Fruit fly (Drosophila melanogaster) whole organism, embryonic: ENCODE measurements around the gene CG7408.

Experiments
- CG11247 ChIP-seq: fragments of 200-800 bp; sonication (Bioruptor generic); IDR thresholded peaks from 2 replicates; pipeline ENCODE4 v1.3.6; 2022; ENCODE audit warnings: missing biosample characterization, missing genetic modification characterization
- CG11398 ChIP-seq: fragments of 200-800 bp; sonication (Bioruptor generic); optimal IDR thresholded peaks from 2 replicates; lab custom pipeline; 2016; ENCODE audit warnings: missing biosample characterization, missing genetic modification characterization
- CG12769 ChIP-seq: fragments of 200-800 bp; sonication (Bioruptor generic); optimal IDR thresholded peaks from 2 replicates; lab custom pipeline; 2019; ENCODE audit warnings: missing biosample characterization, mild to moderate bottlenecking, missing genetic modification characterization, moderate library complexity
- CG14667 ChIP-seq: fragments of 200-800 bp; sonication (Bioruptor generic); IDR thresholded peaks from 2 replicates; pipeline ENCODE4 v1.3.6; 2022; ENCODE audit warnings: missing biosample characterization, missing genetic modification characterization
- CG14710 ChIP-seq: fragments of 200-800 bp; sonication (Bioruptor generic); optimal IDR thresholded peaks from 3 replicates; lab custom pipeline; 2019; ENCODE audit warnings: missing biosample characterization, mild to moderate bottlenecking, missing genetic modification characterization, moderate library complexity
- CG1529 ChIP-seq: fragments of 200-800 bp; sonication (Bioruptor generic); optimal IDR thresholded peaks from 3 replicates; lab custom pipeline; 2018; ENCODE audit warnings: missing biosample characterization, missing genetic modification characterization
- CG15514 ChIP-seq: fragments of 200-800 bp; sonication (Bioruptor generic); optimal IDR thresholded peaks from 3 replicates; lab custom pipeline; 2017; ENCODE audit warnings: missing biosample characterization, missing genetic modification characterization, mild to moderate bottlenecking, moderate library complexity, missing genetic modification reagents
- CG16779 ChIP-seq: fragments of 200-800 bp; sonication (Bioruptor generic); IDR thresholded peaks from 2 replicates; pipeline ENCODE4 v1.3.6; 2022; ENCODE audit warnings: missing biosample characterization, missing genetic modification characterization
- CG18599 ChIP-seq: fragments of 200-800 bp; sonication (Bioruptor generic); optimal IDR thresholded peaks from 3 replicates; lab custom pipeline; 2017; ENCODE audit warnings: missing biosample characterization, missing genetic modification characterization, mild to moderate bottlenecking, moderate library complexity, missing genetic modification reagents
- CG18619 ChIP-seq: fragments of 200-800 bp; sonication (Bioruptor generic); optimal IDR thresholded peaks from 3 replicates; lab custom pipeline; 2017; ENCODE audit warnings: missing biosample characterization, mild to moderate bottlenecking, missing genetic modification characterization
- CG2120 ChIP-seq: fragments of 200-800 bp; sonication (Bioruptor generic); optimal IDR thresholded peaks from 3 replicates; lab custom pipeline; 2016; ENCODE audit warnings: missing biosample characterization, missing genetic modification characterization
- CG2202 ChIP-seq: fragments of 200-800 bp; sonication (Bioruptor generic); optimal IDR thresholded peaks from 2 replicates; lab custom pipeline; 2018; ENCODE audit warnings: missing biosample characterization, mild to moderate bottlenecking, missing genetic modification characterization
- CG2889 ChIP-seq: fragments of 200-800 bp; sonication (Bioruptor generic); IDR thresholded peaks from 3 replicates; pipeline ENCODE4 v1.3.6; 2022; ENCODE audit warnings: missing biosample characterization, missing genetic modification characterization
- CG32772 ChIP-seq: fragments of 200-800 bp; sonication (Bioruptor generic); IDR thresholded peaks from 2 replicates; pipeline ENCODE4 v1.3.6; 2022; ENCODE audit warnings: missing biosample characterization, missing genetic modification characterization
- CG33213 ChIP-seq: fragments of 200-800 bp; sonication (Bioruptor generic); optimal IDR thresholded peaks from 3 replicates; lab custom pipeline; 2016; ENCODE audit warnings: missing biosample characterization, missing genetic modification characterization
- CG34224 ChIP-seq: fragments of 200-800 bp; sonication (Bioruptor generic); IDR thresholded peaks from 3 replicates; pipeline ENCODE4 v1.3.6; 2022; ENCODE audit warnings: missing biosample characterization, missing genetic modification characterization; ENCODE audit not compliant: partially characterized antibody
- CG34376 ChIP-seq: fragments of 200-800 bp; sonication (Bioruptor generic); optimal IDR thresholded peaks from 2 replicates; lab custom pipeline; 2018; ENCODE audit warnings: missing biosample characterization, mild to moderate bottlenecking, missing genetic modification characterization
- CG6689 ChIP-seq: fragments of 200-800 bp; sonication (Bioruptor generic); IDR thresholded peaks from 2 replicates; pipeline ENCODE4 v1.3.6; 2022; ENCODE audit warnings: missing biosample characterization, missing genetic modification characterization
- CG8944 ChIP-seq: fragments of 200-800 bp; sonication (Bioruptor generic); optimal IDR thresholded peaks from 3 replicates; lab custom pipeline; 2016; ENCODE audit warnings: missing biosample characterization, missing genetic modification characterization
- CG9932 ChIP-seq: fragments of 200-800 bp; sonication (Bioruptor generic); IDR thresholded peaks from 2 replicates; pipeline ENCODE4 v1.3.6; 2022; ENCODE audit warnings: missing biosample characterization, missing genetic modification characterization
- Dref ChIP-seq: fragments of 200-800 bp; sonication (Bioruptor generic); IDR thresholded peaks from 2 replicates; pipeline ENCODE4 v1.3.6; 2022; ENCODE audit warnings: missing biosample characterization, missing genetic modification characterization
- E2f2 ChIP-seq: fragments of 200-800 bp; sonication (Bioruptor generic); IDR thresholded peaks from 2 replicates; pipeline ENCODE4 v1.3.6; 2022; ENCODE audit warnings: missing biosample characterization, missing genetic modification characterization
- ERR ChIP-seq: fragments of 200-800 bp; sonication (Bioruptor generic); optimal IDR thresholded peaks from 2 replicates; lab custom pipeline; 2016; ENCODE audit warnings: missing biosample characterization, missing genetic modification characterization
- Hsf ChIP-seq: fragments of 200-800 bp; sonication (Bioruptor generic); optimal IDR thresholded peaks from 3 replicates; lab custom pipeline; 2016; ENCODE audit warnings: missing biosample characterization, missing genetic modification characterization
- Lhr ChIP-seq: fragments of 200-800 bp; sonication (Bioruptor generic); optimal IDR thresholded peaks from 3 replicates; lab custom pipeline; 2017; ENCODE audit warnings: mild to moderate bottlenecking, missing biosample characterization, missing genetic modification reagents, missing genetic modification characterization
- Max ChIP-seq: fragments of 200-800 bp; sonication (Bioruptor generic); optimal IDR thresholded peaks from 2 replicates; lab custom pipeline; 2016; ENCODE audit warnings: missing biosample characterization, mild to moderate bottlenecking, missing genetic modification characterization
- Mrtf ChIP-seq: fragments of 200-800 bp; sonication (Bioruptor generic); IDR thresholded peaks from 3 replicates; pipeline ENCODE4 v1.3.6; 2022; ENCODE audit warnings: missing biosample characterization, missing genetic modification characterization
- Optix ChIP-seq: fragments of 200-800 bp; sonication (Bioruptor generic); IDR thresholded peaks from 3 replicates; pipeline ENCODE4 v1.3.6; 2022; ENCODE audit warnings: missing biosample characterization, missing genetic modification characterization
- Rfx ChIP-seq: fragments of 200-800 bp; sonication (Bioruptor generic); IDR thresholded peaks from 2 replicates; pipeline ENCODE4 v1.3.6; 2022; ENCODE audit warnings: missing biosample characterization, missing genetic modification characterization
- Sin3A ChIP-seq: fragments of >200 bp; optimal IDR thresholded peaks from 2 replicates; lab custom pipeline; 2018
- Xrp1 ChIP-seq: fragments of 200-800 bp; sonication (Bioruptor generic); IDR thresholded peaks from 2 replicates; pipeline ENCODE4 v1.3.6; 2022; ENCODE audit warnings: missing biosample characterization, missing genetic modification characterization
- bcd ChIP-seq: fragments of 200-800 bp; sonication (Bioruptor generic); optimal IDR thresholded peaks from 2 replicates; lab custom pipeline; 2017; ENCODE audit warnings: missing biosample characterization, mild to moderate bottlenecking, missing genetic modification characterization
- crp ChIP-seq, 2 experiments: fragments of 200-800 bp; sonication (Bioruptor generic); optimal IDR thresholded peaks; 2 replicates in 1 of 2; 3 replicates in 1 of 2; lab custom pipeline; 2017; ENCODE audit warnings: missing biosample characterization in 2 of 2, missing genetic modification characterization in 2 of 2, mild to moderate bottlenecking in 1 of 2, moderate library complexity in 1 of 2
- ewg ChIP-seq: fragments of 200-800 bp; sonication (Bioruptor generic); optimal IDR thresholded peaks from 3 replicates; lab custom pipeline; 2017; ENCODE audit warnings: mild to moderate bottlenecking, missing biosample characterization, missing genetic modification reagents, missing genetic modification characterization
- gro ChIP-seq: fragments of 200-800 bp; sonication (Bioruptor generic); optimal IDR thresholded peaks from 2 replicates; lab custom pipeline; 2016; ENCODE audit warnings: missing biosample characterization, missing genetic modification characterization
- hb ChIP-seq: fragments of 200-800 bp; sonication (Bioruptor generic); IDR thresholded peaks from 3 replicates; pipeline ENCODE4 v1.3.6; 2022; ENCODE audit warnings: missing biosample characterization, missing genetic modification characterization; ENCODE audit not compliant: partially characterized antibody
- her ChIP-seq: fragments of 200-800 bp; sonication (Bioruptor generic); optimal IDR thresholded peaks from 2 replicates; lab custom pipeline; 2016; ENCODE audit warnings: missing biosample characterization, missing genetic modification characterization
- hth ChIP-seq: fragments of >200 bp; optimal IDR thresholded peaks from 2 replicates; lab custom pipeline; 2017; ENCODE audit warnings: inconsistent platforms
- insv ChIP-seq, 2 experiments: fragments of 200-800 bp; sonication (Bioruptor generic); optimal IDR thresholded peaks; 3 replicates each; lab custom pipeline; 2016 to 2018; ENCODE audit warnings: missing biosample characterization in 2 of 2, missing genetic modification characterization in 2 of 2
- ken ChIP-seq: fragments of 200-800 bp; sonication (Bioruptor generic); IDR thresholded peaks from 3 replicates; pipeline ENCODE4 v1.3.6; 2022; ENCODE audit warnings: missing biosample characterization, missing genetic modification characterization
- odd ChIP-seq: fragments of 200-800 bp; sonication (Bioruptor generic); optimal IDR thresholded peaks from 2 replicates; lab custom pipeline; 2017; ENCODE audit warnings: missing biosample characterization, mild to moderate bottlenecking, missing genetic modification characterization
- phol ChIP-seq: fragments of 200-800 bp; sonication (Bioruptor generic); optimal IDR thresholded peaks from 3 replicates; lab custom pipeline; 2018; ENCODE audit warnings: missing biosample characterization, mild to moderate bottlenecking, missing genetic modification characterization, moderate library complexity
- psq ChIP-seq: fragments of 200-800 bp; sonication (Bioruptor generic); optimal IDR thresholded peaks from 2 replicates; lab custom pipeline; 2017; ENCODE audit warnings: missing biosample characterization, missing genetic modification characterization
- ranshi ChIP-seq: fragments of 200-800 bp; sonication (Bioruptor generic); IDR thresholded peaks from 2 replicates; pipeline ENCODE4 v1.3.6; 2022; ENCODE audit warnings: missing biosample characterization, missing genetic modification characterization
- sens-2 ChIP-seq: fragments of 200-800 bp; sonication (Bioruptor generic); IDR thresholded peaks from 2 replicates; pipeline ENCODE4 v1.3.6; 2022; ENCODE audit warnings: missing biosample characterization, missing genetic modification characterization
- seq ChIP-seq: fragments of 200-800 bp; sonication (Bioruptor generic); IDR thresholded peaks from 2 replicates; pipeline ENCODE4 v1.3.6; 2022; ENCODE audit warnings: missing biosample characterization, missing genetic modification characterization
- stc ChIP-seq: fragments of 200-800 bp; sonication (Bioruptor generic); IDR thresholded peaks from 2 replicates; pipeline ENCODE4 v1.3.6; 2022; ENCODE audit warnings: missing biosample characterization, missing genetic modification characterization
- tin ChIP-seq: fragments of 200-800 bp; sonication (Bioruptor generic); optimal IDR thresholded peaks from 3 replicates; lab custom pipeline; 2016; ENCODE audit warnings: missing biosample characterization, missing genetic modification characterization
- vfl ChIP-seq: fragments of 200-800 bp; sonication (Bioruptor generic); optimal IDR thresholded peaks from 2 replicates; lab custom pipeline; 2016; ENCODE audit warnings: missing biosample characterization, missing genetic modification characterization
- vvl ChIP-seq: fragments of 200-800 bp; sonication (Bioruptor generic); IDR thresholded peaks from 2 replicates; pipeline ENCODE4 v1.3.6; 2022; ENCODE audit warnings: missing biosample characterization, missing genetic modification characterization
- zen2 ChIP-seq: fragments of 200-800 bp; sonication (Bioruptor generic); IDR thresholded peaks from 3 replicates; pipeline ENCODE4 v1.3.6; 2022; ENCODE audit warnings: missing biosample characterization, missing genetic modification characterization; ENCODE audit not compliant: partially characterized antibody

Gene CG7408

DNA sequence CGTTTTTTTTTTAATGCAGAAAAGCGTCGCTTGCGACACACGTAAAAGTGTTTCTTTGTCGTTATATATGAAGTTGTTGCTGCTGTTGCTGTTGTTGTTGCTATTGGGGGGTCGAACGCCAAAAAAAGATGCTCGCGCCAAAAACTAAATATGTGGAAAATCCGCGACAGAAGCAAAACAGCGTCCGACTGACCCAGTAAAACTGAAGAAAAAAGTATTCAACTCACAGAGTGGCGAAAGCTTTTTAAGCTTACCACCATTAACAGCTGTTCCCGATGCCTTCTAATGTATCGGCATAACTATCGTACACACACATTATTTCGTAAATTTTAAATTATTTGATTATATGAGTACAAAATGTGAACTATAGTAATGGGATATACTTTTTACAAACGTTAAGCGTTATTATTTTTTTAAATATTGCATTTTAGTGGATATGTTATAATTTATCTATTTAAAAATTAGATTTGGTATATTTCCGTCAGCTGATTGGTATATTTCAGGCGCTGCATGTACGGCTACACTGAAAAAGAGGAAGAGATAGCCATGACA, 28.8 kb downstream of the CG7408 start, which contains the start of the genes Prestin and Wdr92 (continued):
- TF ChIP-seq stc, result peak; percentile 48; the same call in 1 of the 2 replicates
- peak; percentile 15 for TF ChIP-seq CG18599
- no peak for TF ChIP-seq CG8944 (GFP tag; lab: Kevin White, UChicago)
- no peak; the same call in 1 of the 3 replicates for TF ChIP-seq zen2 (GFP tag; lab: Robert Waterston, UW)
- TF ChIP-seq ERR (GFP tag; lab: Kevin White, UChicago), result peak; percentile 8
- TF ChIP-seq Mrtf (GFP tag; lab: Robert Waterston, UW), result no peak
- TF ChIP-seq CG11247 (GFP tag; lab: Robert Waterston, UW), result no peak
- 0 out of 2 replicates have a peak, but pooled peaks have one; percentile 29 for TF ChIP-seq seq
- peak; percentile 24; the same call in 1 of the 2 replicates for TF ChIP-seq CG32772 (GFP tag; lab: Robert Waterston, UW)
- peak; percentile 78 for TF ChIP-seq CG34224
- TF ChIP-seq her (GFP tag; lab: Kevin White, UChicago), result peak; percentile 13
- TF ChIP-seq crp (GFP tag; optimal IDR thresholded peaks at IDR 0.05; lab: Kevin White, UChicago), result peak; percentile 59 to 98
- TF ChIP-seq Max, result no peak
- TF ChIP-seq sens-2 (GFP tag; lab: Robert Waterston, UW), result no peak
- TF ChIP-seq Sin3A (lab: Kevin White, UChicago), result peak; percentile 37
- peak; percentile 45 for TF ChIP-seq phol (tag; lab: Kevin White, UChicago)
- TF ChIP-seq CG15514 (GFP tag; lab: Kevin White, UChicago), result peak; percentile 73
- TF ChIP-seq hb, result peak; percentile 70; the same call in 1 of the 3 replicates
- TF ChIP-seq CG33213, result no peak
- TF ChIP-seq hth (lab: Kevin White, UChicago), result no peak
- TF ChIP-seq psq (GFP tag; lab: Kevin White, UChicago), result peak; percentile 6
- TF ChIP-seq Rfx, result peak; percentile 47; the same call in 1 of the 2 replicates
- TF ChIP-seq CG12769 (tag; lab: Kevin White, UChicago), result peak; percentile 45
- no peak for TF ChIP-seq bcd (GFP tag; lab: Kevin White, UChicago)
- no peak for TF ChIP-seq CG2202 (tag; lab: Kevin White, UChicago)
- TF ChIP-seq Hsf (GFP tag; lab: Kevin White, UChicago), result no peak
- no peak for TF ChIP-seq CG1529 (GFP tag; lab: Kevin White, UChicago)
- TF ChIP-seq CG34376, result peak; percentile 57
- no peak for TF ChIP-seq Optix
- peak; percentile 43; the same call in 1 of the 2 replicates for TF ChIP-seq vvl (GFP tag; lab: Robert Waterston, UW)
- no peak for TF ChIP-seq insv (GFP tag; optimal IDR thresholded peaks at IDR 0.05; lab: Kevin White, UChicago)
- TF ChIP-seq CG2889 (GFP tag; lab: Robert Waterston, UW), result no peak
- no peak for TF ChIP-seq CG11398
- TF ChIP-seq gro (GFP tag; lab: Kevin White, UChicago), result peak; percentile 69
- TF ChIP-seq vfl (GFP tag; lab: Kevin White, UChicago), result no peak
- peak; percentile 36 for TF ChIP-seq CG2120 (GFP tag; lab: Kevin White, UChicago)
- TF ChIP-seq tin (GFP tag; lab: Kevin White, UChicago), result no peak
- TF ChIP-seq CG16779 (GFP tag; lab: Robert Waterston, UW), result 0 out of 2 replicates have a peak, but pooled peaks have one; percentile 40
- no peak; the same call in 1 of the 2 replicates for TF ChIP-seq ranshi (GFP tag; lab: Robert Waterston, UW)
- no peak for TF ChIP-seq ken
- no peak for TF ChIP-seq Dref (GFP tag; lab: Robert Waterston, UW)
- TF ChIP-seq CG6689 (GFP tag; lab: Robert Waterston, UW), result no peak
- TF ChIP-seq odd (GFP tag; lab: Kevin White, UChicago), result peak; percentile 48
- peak; percentile 8 for TF ChIP-seq CG18619 (GFP tag; lab: Kevin White, UChicago)
- TF ChIP-seq CG14710, result peak; percentile 53
- TF ChIP-seq CG14667 (GFP tag; lab: Robert Waterston, UW), result no peak
- peak; percentile 51 for TF ChIP-seq E2f2 (GFP tag; lab: Robert Waterston, UW)
- no peak for TF ChIP-seq ewg (GFP tag; lab: Kevin White, UChicago)
- peak; percentile 44 for TF ChIP-seq Lhr (GFP tag; lab: Kevin White, UChicago)
- peak; percentile 41; the same call in 1 of the 2 replicates for TF ChIP-seq CG9932
- TF ChIP-seq Xrp1 (GFP tag; lab: Robert Waterston, UW), result no peak
